Fruit fly (Drosophila melanogaster) whole organism, embryonic: Measurements from ENCODE around the gene Rbp.

ENCODE experiments used
- Abd-B ChIP-seq: fragments of 200-800 bp; sonication (Bioruptor generic); optimal IDR thresholded peaks from 2 replicates; lab custom pipeline; 2018; ENCODE audit warnings: missing biosample characterization, mild to moderate bottlenecking, missing genetic modification characterization, moderate library complexity
- Ada2b ChIP-seq: fragments of 200-800 bp; sonication (Bioruptor generic); IDR thresholded peaks from 2 replicates; pipeline ENCODE4 v1.3.6; 2022; ENCODE audit warnings: missing biosample characterization, missing genetic modification characterization
- BEAF-32 ChIP-seq: fragments of 200-800 bp; sonication (Bioruptor generic); optimal IDR thresholded peaks from 3 replicates; lab custom pipeline; 2017; ENCODE audit warnings: missing biosample characterization, missing genetic modification characterization, mild to moderate bottlenecking, moderate library complexity, missing genetic modification reagents
- Blimp-1 ChIP-seq: fragments of 200-800 bp; sonication (Bioruptor generic); optimal IDR thresholded peaks from 3 replicates; lab custom pipeline; 2018; ENCODE audit warnings: missing biosample characterization, missing genetic modification characterization, mild to moderate bottlenecking, moderate library complexity, missing genetic modification reagents
- BtbVII ChIP-seq: fragments of 200-800 bp; sonication (Bioruptor generic); optimal IDR thresholded peaks from 3 replicates; lab custom pipeline; 2017; ENCODE audit warnings: missing biosample characterization, mild to moderate bottlenecking, missing genetic modification characterization
- CG10366 ChIP-seq: fragments of 200-800 bp; sonication (Bioruptor generic); IDR thresholded peaks from 2 replicates; pipeline ENCODE4 v1.3.6; 2022; ENCODE audit warnings: missing biosample characterization, missing genetic modification characterization
- CG11695 ChIP-seq: fragments of 200-800 bp; sonication (Bioruptor generic); IDR thresholded peaks from 3 replicates; pipeline ENCODE4 v1.3.6; 2022; ENCODE audit warnings: missing biosample characterization, missing genetic modification characterization
- CG11696 ChIP-seq: fragments of 200-800 bp; sonication (Bioruptor generic); IDR thresholded peaks from 2 replicates; pipeline ENCODE4 v1.3.6; 2022; ENCODE audit warnings: missing biosample characterization, missing genetic modification characterization
- CG12299 ChIP-seq: fragments of 200-800 bp; sonication (Bioruptor generic); optimal IDR thresholded peaks from 2 replicates; lab custom pipeline; 2018; ENCODE audit warnings: missing biosample characterization, mild to moderate bottlenecking, missing genetic modification characterization
- CG13624 ChIP-seq: fragments of 200-800 bp; sonication (Bioruptor generic); optimal IDR thresholded peaks from 2 replicates; lab custom pipeline; 2016; ENCODE audit warnings: missing biosample characterization, missing genetic modification characterization
- CG14441 ChIP-seq: fragments of 200-800 bp; sonication (Bioruptor generic); IDR thresholded peaks from 2 replicates; pipeline ENCODE4 v1.3.6; 2022; ENCODE audit warnings: missing biosample characterization, missing genetic modification characterization
- CG18476 ChIP-seq: fragments of 200-800 bp; sonication (Bioruptor generic); optimal IDR thresholded peaks from 2 replicates; lab custom pipeline; 2016; ENCODE audit warnings: missing biosample characterization, mild to moderate bottlenecking, missing genetic modification characterization
- CG31441 ChIP-seq: fragments of 200-800 bp; sonication (Bioruptor generic); IDR thresholded peaks from 2 replicates; pipeline ENCODE4 v1.3.6; 2022; ENCODE audit warnings: missing biosample characterization, missing genetic modification characterization
- CG32532 ChIP-seq: fragments of 200-800 bp; sonication (Bioruptor generic); IDR thresholded peaks from 2 replicates; pipeline ENCODE4 v1.3.6; 2022; ENCODE audit warnings: missing biosample characterization, missing genetic modification characterization
- CG32767 ChIP-seq: fragments of 200-800 bp; sonication (Bioruptor generic); IDR thresholded peaks from 2 replicates; pipeline ENCODE4 v1.3.6; 2022; ENCODE audit warnings: missing biosample characterization, missing genetic modification characterization
- CG3847 ChIP-seq: fragments of 200-800 bp; sonication (Bioruptor generic); IDR thresholded peaks from 2 replicates; pipeline ENCODE4 v1.3.6; 2022; ENCODE audit warnings: missing biosample characterization, missing genetic modification characterization
- CG4404 ChIP-seq: fragments of 200-800 bp; sonication (Bioruptor generic); IDR thresholded peaks from 2 replicates; pipeline ENCODE4 v1.3.6; 2022; ENCODE audit warnings: missing biosample characterization, missing genetic modification characterization
- CG7357 ChIP-seq: fragments of 200-800 bp; sonication (Bioruptor generic); IDR thresholded peaks from 3 replicates; pipeline ENCODE4 v1.3.6; 2022; ENCODE audit warnings: missing biosample characterization, missing genetic modification characterization
- CG8388 ChIP-seq: fragments of 200-800 bp; sonication (Bioruptor generic); optimal IDR thresholded peaks from 2 replicates; lab custom pipeline; 2019; ENCODE audit warnings: missing biosample characterization, mild to moderate bottlenecking, missing genetic modification characterization, moderate library complexity
- CG9609 ChIP-seq: fragments of 200-800 bp; sonication (Bioruptor generic); optimal IDR thresholded peaks from 3 replicates; lab custom pipeline; 2016; ENCODE audit warnings: missing biosample characterization, missing genetic modification characterization
- Deaf1 ChIP-seq: fragments of 200-800 bp; optimal IDR thresholded peaks from 3 replicates; lab custom pipeline; 2019; ENCODE audit warnings: missing biosample characterization, mild to moderate bottlenecking, missing genetic modification characterization, moderate library complexity
- H15 ChIP-seq: fragments of 200-800 bp; sonication (Bioruptor generic); IDR thresholded peaks from 3 replicates; pipeline ENCODE4 v1.3.6; 2022; ENCODE audit warnings: missing biosample characterization, missing genetic modification characterization
- Hey ChIP-seq: fragments of 200-800 bp; sonication (Bioruptor generic); optimal IDR thresholded peaks from 3 replicates; lab custom pipeline; 2018; ENCODE audit warnings: missing biosample characterization, mild to moderate bottlenecking, missing genetic modification characterization
- Poxn ChIP-seq: fragments of 200-800 bp; sonication (Bioruptor generic); IDR thresholded peaks from 2 replicates; pipeline ENCODE4 v1.3.6; 2022; ENCODE audit warnings: missing biosample characterization, missing genetic modification characterization
- Tbp ChIP-seq: fragments of >200 bp; optimal IDR thresholded peaks from 2 replicates; lab custom pipeline; 2018; ENCODE audit warnings: missing biosample characterization, missing genetic modification characterization
- Usf ChIP-seq: fragments of 200-800 bp; sonication (Bioruptor generic); optimal IDR thresholded peaks from 2 replicates; lab custom pipeline; 2017; ENCODE audit warnings: missing genotype, missing biosample characterization, missing genetic modification characterization
- Vsx1 ChIP-seq: fragments of 200-800 bp; sonication (Bioruptor generic); optimal IDR thresholded peaks from 2 replicates; lab custom pipeline; 2017; ENCODE audit warnings: missing biosample characterization, mild to moderate bottlenecking, missing genetic modification characterization, missing genetic modification reagents
- ac ChIP-seq: fragments of 200-800 bp; sonication (Bioruptor generic); optimal IDR thresholded peaks from 3 replicates; lab custom pipeline; 2017; ENCODE audit warnings: missing biosample characterization, mild to moderate bottlenecking, missing genetic modification characterization
- ase ChIP-seq: fragments of 200-800 bp; sonication (Bioruptor generic); IDR thresholded peaks from 3 replicates; pipeline ENCODE4 v1.3.6; 2022; ENCODE audit warnings: missing biosample characterization, missing genetic modification characterization
- bab2 ChIP-seq: fragments of 200-800 bp; sonication (Bioruptor generic); optimal IDR thresholded peaks from 2 replicates; lab custom pipeline; 2016; ENCODE audit warnings: missing biosample characterization, missing genetic modification characterization
- cas ChIP-seq: fragments of 200-800 bp; sonication (Bioruptor generic); IDR thresholded peaks from 2 replicates; pipeline ENCODE4 v1.3.6; 2022; ENCODE audit warnings: missing biosample characterization, missing genetic modification characterization
- ci ChIP-seq: fragments of 200-800 bp; sonication (Bioruptor generic); IDR thresholded peaks from 3 replicates; pipeline ENCODE4 v1.3.6; 2022; ENCODE audit warnings: missing biosample characterization, missing genetic modification characterization
- fd96Cb ChIP-seq: fragments of 200-800 bp; sonication (Bioruptor generic); optimal IDR thresholded peaks from 2 replicates; lab custom pipeline; 2018; ENCODE audit warnings: missing biosample characterization, mild to moderate bottlenecking, missing genetic modification characterization, moderate library complexity
- gfzf ChIP-seq: fragments of 200-800 bp; sonication (Bioruptor generic); optimal IDR thresholded peaks from 2 replicates; lab custom pipeline; 2016; ENCODE audit warnings: missing biosample characterization, mild to moderate bottlenecking, missing genetic modification characterization, moderate library complexity
- grau ChIP-seq: fragments of 200-800 bp; optimal IDR thresholded peaks from 3 replicates; lab custom pipeline; 2019; ENCODE audit warnings: missing biosample characterization, mild to moderate bottlenecking, missing genetic modification characterization, moderate library complexity
- hbn ChIP-seq: fragments of 200-800 bp; sonication (Bioruptor generic); IDR thresholded peaks from 2 replicates; pipeline ENCODE4 v1.3.6; 2022; ENCODE audit warnings: missing biosample characterization, missing genetic modification characterization; ENCODE audit not compliant: partially characterized antibody
- hkb ChIP-seq, 2 experiments: fragments of 200-800 bp in 1 of 2; fragments of >200 bp in 1 of 2; sonication (Bioruptor generic) in 1 of 2; IDR thresholded peaks in 1 of 2; optimal IDR thresholded peaks in 1 of 2; 2 replicates each; pipeline versions ENCODE4 v1.3.6 to Lab custom; 2017 to 2022; ENCODE audit warnings: missing biosample characterization in 1 of 2, missing genetic modification characterization in 1 of 2
- nau ChIP-seq: fragments of 200-800 bp; sonication (Bioruptor generic); optimal IDR thresholded peaks from 3 replicates; lab custom pipeline; 2017; ENCODE audit warnings: missing biosample characterization, mild to moderate bottlenecking, missing genetic modification characterization, missing genetic modification reagents
- nmo ChIP-seq: fragments of 200-800 bp; sonication (Bioruptor generic); optimal IDR thresholded peaks from 2 replicates; lab custom pipeline; 2018; ENCODE audit warnings: missing biosample characterization, mild to moderate bottlenecking, missing genetic modification characterization, moderate library complexity
- pfk ChIP-seq: fragments of 200-800 bp; sonication (Bioruptor generic); optimal IDR thresholded peaks from 2 replicates; lab custom pipeline; 2018; ENCODE audit warnings: missing biosample characterization, mild to moderate bottlenecking, missing genetic modification characterization, moderate library complexity
- prd ChIP-seq, 3 experiments: fragments of >200 bp in 2 of 3; fragments of 200-800 bp in 1 of 3; sonication (Bioruptor generic) in 1 of 3; optimal IDR thresholded peaks in 2 of 3; IDR thresholded peaks in 1 of 3; 2 replicates in 2 of 3; 3 replicates in 1 of 3; pipeline versions ENCODE4 v1.3.6 to Lab custom; 2017 to 2022; ENCODE audit warnings: missing biosample characterization in 1 of 3, missing genetic modification characterization in 1 of 3
- run ChIP-seq: fragments of 200-800 bp; sonication (Bioruptor generic); optimal IDR thresholded peaks from 3 replicates; lab custom pipeline; 2018; ENCODE audit warnings: missing biosample characterization, mild to moderate bottlenecking, missing genetic modification characterization
- sc ChIP-seq, 3 experiments: fragments of >200 bp in 2 of 3; fragments of 200-800 bp in 1 of 3; sonication (Bioruptor generic) in 1 of 3; optimal IDR thresholded peaks; 2 replicates in 2 of 3; 3 replicates in 1 of 3; lab custom pipeline; 2017; ENCODE audit warnings: mild to moderate bottlenecking in 1 of 3, missing biosample characterization in 1 of 3, missing genetic modification characterization in 1 of 3, missing genetic modification reagents in 1 of 3
- sens-2 ChIP-seq: fragments of 200-800 bp; sonication (Bioruptor generic); IDR thresholded peaks from 2 replicates; pipeline ENCODE4 v1.3.6; 2022; ENCODE audit warnings: missing biosample characterization, missing genetic modification characterization
- sisA ChIP-seq: fragments of 200-800 bp; sonication (Bioruptor generic); IDR thresholded peaks from 2 replicates; pipeline ENCODE4 v1.3.6; 2022; ENCODE audit warnings: missing biosample characterization, missing genetic modification characterization
- trh ChIP-seq: fragments of 200-800 bp; sonication (Bioruptor generic); optimal IDR thresholded peaks from 2 replicates; lab custom pipeline; 2016; ENCODE audit warnings: missing biosample characterization, missing genetic modification characterization
- unc-4 ChIP-seq: fragments of 200-800 bp; sonication (Bioruptor generic); IDR thresholded peaks from 2 replicates; pipeline ENCODE4 v1.3.6; 2022; ENCODE audit warnings: missing biosample characterization, missing genetic modification characterization; ENCODE audit not compliant: partially characterized antibody
- zen ChIP-seq: fragments of 200-800 bp; sonication (Bioruptor generic); optimal IDR thresholded peaks from 3 replicates; lab custom pipeline; 2018; ENCODE audit warnings: missing biosample characterization, mild to moderate bottlenecking, missing genetic modification characterization, moderate library complexity
- zf30C ChIP-seq: fragments of 200-800 bp; sonication (Bioruptor generic); optimal IDR thresholded peaks from 3 replicates; lab custom pipeline; 2018; ENCODE audit warnings: missing biosample characterization, mild to moderate bottlenecking, missing genetic modification characterization

The Rbp gene

DNA sequence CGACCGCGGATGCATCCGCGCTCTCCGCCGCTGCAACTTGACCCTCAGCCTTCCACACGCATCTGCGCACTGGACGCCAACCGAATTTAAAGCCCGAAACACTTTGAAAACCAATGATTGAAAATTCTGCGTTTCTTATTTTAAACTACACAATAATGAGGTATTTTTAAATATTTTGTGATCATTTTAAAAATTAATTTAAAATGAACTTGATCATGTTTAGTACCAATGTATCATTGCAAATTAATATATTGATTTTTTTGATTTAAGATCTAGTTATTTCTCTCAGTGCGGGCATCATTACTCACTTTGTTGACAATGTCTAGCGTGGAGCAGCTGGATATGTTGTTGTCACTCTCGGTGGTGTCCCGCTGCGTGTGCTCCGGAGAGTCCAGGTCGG lies 7.6 kb upstream of the Rbp start (continued):
- TF ChIP-seq sisA (GFP tag; lab: Robert Waterston, UW) (no peak; the same call in 1 of the 2 replicates), Blimp-1 (GFP tag; lab: Kevin White, UChicago) (no peak), nau (GFP tag; lab: Kevin White, UChicago) (no peak), ase (GFP tag; lab: Robert Waterston, UW) (no peak), grau (tag; lab: Kevin White, UChicago) (peak; percentile 51), CG8388 (GFP tag; lab: Kevin White, UChicago) (peak; percentile 64), run (no peak), CG4404 (GFP tag; lab: Robert Waterston, UW) (no peak), CG10366 (peak; percentile 62), Abd-B (GFP tag; lab: Kevin White, UChicago) (no peak), bab2 (GFP tag; lab: Kevin White, UChicago) (no peak), cas (GFP tag; lab: Robert Waterston, UW) (no peak), CG13624 (GFP tag; lab: Kevin White, UChicago) (no peak), CG32532 (GFP tag; lab: Robert Waterston, UW) (peak; percentile 37; the same call in 1 of the 2 replicates), CG31441 (GFP tag; lab: Robert Waterston, UW) (no peak; the same call in 1 of the 2 replicates), BtbVII (GFP tag; lab: Kevin White, UChicago) (no peak), hkb (optimal IDR thresholded peaks at IDR 0.05; lab: Kevin White, UChicago) (no peak), hkb (GFP tag; IDR thresholded peaks at IDR 0.05; lab: Robert Waterston, UW) (peak; percentile 63), fd96Cb (tag; lab: Kevin White, UChicago) (peak; percentile 29), ac (GFP tag; lab: Kevin White, UChicago) (no peak), nmo (peak; percentile 31), sc (optimal IDR thresholded peaks at IDR 0.05; lab: Kevin White, UChicago) (no peak), sc (GFP tag; optimal IDR thresholded peaks at IDR 0.05; lab: Kevin White, UChicago) (no peak), H15 (no peak), CG9609 (no peak), Tbp (GFP tag; lab: Kevin White, UChicago) (no peak), prd (optimal IDR thresholded peaks at IDR 0.05; lab: Kevin White, UChicago) (no peak), prd (GFP tag; IDR thresholded peaks at IDR 0.05; lab: Robert Waterston, UW) (peak; percentile 40; the same call in 2 of the 3 replicates), CG18476 (peak; percentile 4), unc-4 (GFP tag; lab: Robert Waterston, UW) (no peak), zf30C (GFP tag; lab: Kevin White, UChicago) (peak; percentile 56), CG11696 (GFP tag; lab: Robert Waterston, UW) (no peak), gfzf (GFP tag; lab: Kevin White, UChicago) (no peak), pfk (GFP tag; lab: Kevin White, UChicago) (no peak), CG12299 (no peak), zen (tag; lab: Kevin White, UChicago) (no peak), hbn (GFP tag; lab: Robert Waterston, UW) (no peak), CG7357 (GFP tag; lab: Robert Waterston, UW) (no peak), CG32767 (peak; percentile 9; the same call in 1 of the 2 replicates), CG14441 (peak; percentile 51), CG11695 (GFP tag; lab: Robert Waterston, UW) (peak; percentile 61; the same call in 2 of the 3 replicates), Hey (tag; lab: Kevin White, UChicago) (no peak), sens-2 (no peak), Poxn (GFP tag; lab: Robert Waterston, UW) (no peak), Usf (GFP tag; lab: Kevin White, UChicago) (no peak), ci (GFP tag; lab: Robert Waterston, UW) (no peak; the same call in 2 of the 3 replicates), trh (GFP tag; lab: Kevin White, UChicago) (no peak), Ada2b (GFP tag; lab: Robert Waterston, UW) (peak; percentile 20; the same call in 1 of the 2 replicates), BEAF-32 (GFP tag; lab: Kevin White, UChicago) (no peak), CG3847 (GFP tag; lab: Robert Waterston, UW) (no peak; the same call in 1 of the 2 replicates), Deaf1 (tag; lab: Kevin White, UChicago) (no peak), Vsx1 (GFP tag; lab: Kevin White, UChicago) (no peak)
